Worm (Caenorhabditis elegans): ENCODE results near the gene Y67D8C.9.

ce11 chrIV:3055320-3055719 lies 31.4 kb downstream of the Y67D8C.9 start:
- TF ChIP-seq F23B12.7 (tag; optimal IDR thresholded peaks at IDR 0.05; ENCODE audit: insufficient read depth): no peak
- TF ChIP-seq madf-3 (GFP tag; IDR thresholded peaks at IDR 0.05): no peak
- TF ChIP-seq zim-3 (tag; optimal IDR thresholded peaks at IDR 0.05): no peak
- TF ChIP-seq nfya-1 (tag; optimal IDR thresholded peaks at IDR 0.05; ENCODE audit: borderline replicate concordance, insufficient read depth): no peak
- no peak for TF ChIP-seq pha-4 (tag; optimal IDR thresholded peaks at IDR 0.05)
